Fruit fly (Drosophila melanogaster): ENCODE measurements around the gene mRpL22.

mRpL22 gene

DNA sequence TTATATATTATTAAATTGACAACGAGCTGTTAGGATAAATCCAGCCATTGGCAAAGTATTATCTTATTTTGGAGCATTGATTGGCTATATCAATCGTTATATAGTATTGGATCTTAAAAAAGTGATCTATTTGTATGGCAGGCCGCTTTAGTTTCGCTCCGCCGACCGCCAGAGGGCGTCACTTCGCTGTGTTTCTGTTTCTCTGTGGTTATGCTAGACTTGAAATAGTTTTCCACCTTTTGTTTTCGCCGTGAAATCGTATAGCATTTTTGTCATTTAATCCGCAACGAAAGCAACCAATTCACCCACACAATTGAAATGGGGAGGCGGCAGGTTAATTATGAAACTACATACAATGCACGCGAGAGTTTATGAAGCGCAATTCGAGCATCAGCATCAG is 36.9 kb upstream of the mRpL22 start (continued):
- peak; percentile 92 for TF ChIP-seq CG2199 (GFP tag; IDR thresholded peaks at IDR 0.05)
- TF ChIP-seq Xrp1 (GFP tag; IDR thresholded peaks at IDR 0.05) = 0 out of 2 replicates have a peak, but pooled peaks have one; percentile 14
- no peak for TF ChIP-seq CG4854 (GFP tag; optimal IDR thresholded peaks at IDR 0.05)
- no peak for TF ChIP-seq CG4404 (GFP tag; IDR thresholded peaks at IDR 0.05)
- TF ChIP-seq Ptx1 (GFP tag; IDR thresholded peaks at IDR 0.05) = no peak
- no peak for TF ChIP-seq btn (GFP tag; optimal IDR thresholded peaks at IDR 0.05)
- TF ChIP-seq Vsx1 (GFP tag; optimal IDR thresholded peaks at IDR 0.05) = no peak
- no peak for TF ChIP-seq inv (GFP tag; IDR thresholded peaks at IDR 0.05; ENCODE audit: partially characterized antibody)
- TF ChIP-seq Gug (GFP tag; IDR thresholded peaks at IDR 0.05) = no peak
- no peak for TF ChIP-seq Tbp (GFP tag; optimal IDR thresholded peaks at IDR 0.05)
- TF ChIP-seq CG2712 (tag; optimal IDR thresholded peaks at IDR 0.05) = no peak
- TF ChIP-seq pros (GFP tag; optimal IDR thresholded peaks at IDR 0.05) = no peak
- TF ChIP-seq ttk (GFP tag; IDR thresholded peaks at IDR 0.05) = no peak
- TF ChIP-seq Hmx (GFP tag; optimal IDR thresholded peaks at IDR 0.05) = no peak
- no peak for TF ChIP-seq sqz (GFP tag; optimal IDR thresholded peaks at IDR 0.05)
- no peak for TF ChIP-seq dmrt11E (tag; optimal IDR thresholded peaks at IDR 0.05)
- TF ChIP-seq pan (optimal IDR thresholded peaks at IDR 0.05) = no peak
- TF ChIP-seq pan (GFP tag; optimal IDR thresholded peaks at IDR 0.05 in 1 of 2, IDR thresholded peaks at IDR 0.05 in 1 of 2) = peak in 1 of 2 experiments; percentile 13
- TF ChIP-seq nmo (GFP tag; optimal IDR thresholded peaks at IDR 0.05) = no peak
- TF ChIP-seq Bteb2 (GFP tag; optimal IDR thresholded peaks at IDR 0.05) = no peak
- TF ChIP-seq CG32532 (GFP tag; IDR thresholded peaks at IDR 0.05) = peak; percentile 26; the same call in 1 of the 2 replicates
- TF ChIP-seq CG11696 (GFP tag; IDR thresholded peaks at IDR 0.05) = no peak
- no peak for TF ChIP-seq schlank (tag; optimal IDR thresholded peaks at IDR 0.05)
- TF ChIP-seq cas (GFP tag; IDR thresholded peaks at IDR 0.05) = no peak
- TF ChIP-seq CG7357 (GFP tag; IDR thresholded peaks at IDR 0.05) = no peak
- TF ChIP-seq CG17186 (GFP tag; optimal IDR thresholded peaks at IDR 0.05) = no peak
- no peak for TF ChIP-seq NFAT (GFP tag; IDR thresholded peaks at IDR 0.05)
- TF ChIP-seq cad (GFP tag; optimal IDR thresholded peaks at IDR 0.05) = no peak
- no peak for TF ChIP-seq CG7928 (GFP tag; optimal IDR thresholded peaks at IDR 0.05)
- TF ChIP-seq CG3065 (GFP tag; optimal IDR thresholded peaks at IDR 0.05) = no peak
- TF ChIP-seq CG2116 (GFP tag; optimal IDR thresholded peaks at IDR 0.05) = no peak
- TF ChIP-seq pum (GFP tag; optimal IDR thresholded peaks at IDR 0.05) = no peak
- TF ChIP-seq bsh (GFP tag; optimal IDR thresholded peaks at IDR 0.05) = no peak
- TF ChIP-seq Doc3 (GFP tag; IDR thresholded peaks at IDR 0.05; ENCODE audit: partially characterized antibody) = no peak
- TF ChIP-seq CG3847 (GFP tag; IDR thresholded peaks at IDR 0.05) = no peak
- TF ChIP-seq Gsc (GFP tag; IDR thresholded peaks at IDR 0.05) = no peak
- 0 out of 2 replicates have a peak, but pooled peaks have one; percentile 14 for TF ChIP-seq chm (GFP tag; IDR thresholded peaks at IDR 0.05)
- TF ChIP-seq CG12942 (GFP tag; optimal IDR thresholded peaks at IDR 0.05) = no peak
- TF ChIP-seq CG17359 (tag; optimal IDR thresholded peaks at IDR 0.05) = peak; percentile 11
- no peak for TF ChIP-seq dysf (GFP tag; IDR thresholded peaks at IDR 0.05)
- no peak for TF ChIP-seq chn (GFP tag; optimal IDR thresholded peaks at IDR 0.05)
- peak; percentile 34 for TF ChIP-seq CG6254 (GFP tag; optimal IDR thresholded peaks at IDR 0.05)
- no peak for TF ChIP-seq Dp (GFP tag; optimal IDR thresholded peaks at IDR 0.05)
- no peak for TF ChIP-seq CG18619 (GFP tag; optimal IDR thresholded peaks at IDR 0.05)
- TF ChIP-seq CG10274 (GFP tag; optimal IDR thresholded peaks at IDR 0.05) = no peak
- no peak for TF ChIP-seq Aef1 (GFP tag; IDR thresholded peaks at IDR 0.05)
- TF ChIP-seq CG9932 (GFP tag; IDR thresholded peaks at IDR 0.05) = no peak
- no peak for TF ChIP-seq yki (optimal IDR thresholded peaks at IDR 0.05)
- no peak for TF ChIP-seq p53 (GFP tag; optimal IDR thresholded peaks at IDR 0.05)
- TF ChIP-seq crc (GFP tag; optimal IDR thresholded peaks at IDR 0.05) = no peak
- TF ChIP-seq CG15601 (tag; optimal IDR thresholded peaks at IDR 0.05) = no peak
- no peak for TF ChIP-seq nom (GFP tag; optimal IDR thresholded peaks at IDR 0.05)
- no peak for TF ChIP-seq kah (GFP tag; optimal IDR thresholded peaks at IDR 0.05)

Measured in whole organism, embryonic.